Worm (Caenorhabditis elegans) whole organism, L4 larva: ENCODE measurements around the gene abhd-14.

Source experiments
- D1046.2 ChIP-seq: fragments of 200-800 bp; sonication (Bioruptor generic); IDR thresholded peaks from 2 replicates; pipeline ENCODE4 v1.3.6; 2022; ENCODE audit warnings: missing genetic modification characterization, missing compliant biosample characterization
- F10B5.3 ChIP-seq: sonication (generic microtip); optimal IDR thresholded peaks from 2 replicates; lab custom pipeline; 2016; ENCODE audit warnings: mild to moderate bottlenecking, missing genetic modification characterization, missing compliant biosample characterization
- F26F4.8 ChIP-seq: fragments of 200-800 bp; sonication (Bioruptor generic); conservative IDR thresholded peaks from 2 replicates; pipeline ENCODE4 v1.3.6; 2022; ENCODE audit warnings: missing genetic modification characterization, missing compliant biosample characterization
- T26A8.4 ChIP-seq: fragments of 200-800 bp; sonication (Bioruptor generic); IDR thresholded peaks from 2 replicates; pipeline ENCODE4 v1.3.6; 2022; ENCODE audit warnings: missing genetic modification characterization, missing compliant biosample characterization
- Y5F2A.4 ChIP-seq: fragments of 200-800 bp; sonication (Bioruptor generic); optimal IDR thresholded peaks from 2 replicates; lab custom pipeline; 2018; ENCODE audit warnings: mild to moderate bottlenecking, missing genetic modification characterization, missing compliant biosample characterization
- ama-1 ChIP-seq: fragments of 150-350 bp; optimal IDR thresholded peaks from 2 replicates; lab custom pipeline; 2014; ENCODE audit warnings: inconsistent platforms, mixed read lengths
- ceh-20 ChIP-seq: fragments of 200-800 bp; sonication (Bioruptor generic); IDR thresholded peaks from 2 replicates; pipeline ENCODE4 v1.3.6; 2022; ENCODE audit warnings: missing genetic modification reagents, missing genetic modification characterization, missing compliant biosample characterization
- ceh-62 ChIP-seq: sonication (generic microtip); optimal IDR thresholded peaks from 2 replicates; lab custom pipeline; 2017; ENCODE audit warnings: missing biosample characterization, missing genetic modification characterization
- ceh-82 ChIP-seq: sonication (generic microtip); optimal IDR thresholded peaks from 2 replicates; lab custom pipeline; 2017; ENCODE audit warnings: missing biosample characterization, missing genetic modification characterization
- ces-1 ChIP-seq: fragments of 150-350 bp; sonication (generic microtip); optimal IDR thresholded peaks from 4 replicates; lab custom pipeline; 2014; ENCODE audit warnings: missing biosample characterization, missing genetic modification reagents, missing genetic modification characterization
- daf-12 ChIP-seq: fragments of 150-350 bp; optimal IDR thresholded peaks from 2 replicates; lab custom pipeline; 2014; ENCODE audit warnings: missing biosample characterization, missing genetic modification reagents, missing genetic modification characterization
- daf-16 ChIP-seq, 3 experiments: sonication (generic microtip); optimal IDR thresholded peaks; 2 replicates each; lab custom pipeline; 2016 to 2017; ENCODE audit warnings: missing genetic modification characterization in 3 of 3, missing genetic modification reagents in 3 of 3, mild to moderate bottlenecking in 2 of 3, missing compliant biosample characterization in 2 of 3, missing biosample characterization in 1 of 3, moderate library complexity in 1 of 3
- dmd-6 ChIP-seq: fragments of 200-800 bp; sonication (Bioruptor generic); IDR thresholded peaks from 2 replicates; pipeline ENCODE4 v1.3.6; 2022; ENCODE audit warnings: missing genetic modification reagents, missing genetic modification characterization, missing compliant biosample characterization
- dmd-8 ChIP-seq: fragments of 200-800 bp; sonication (Bioruptor generic); IDR thresholded peaks from 2 replicates; pipeline ENCODE4 v1.3.6; 2022; ENCODE audit warnings: missing genetic modification characterization, missing compliant biosample characterization
- dpl-1 ChIP-seq: fragments of 150-350 bp; optimal IDR thresholded peaks from 2 replicates; lab custom pipeline; 2014; ENCODE audit warnings: missing biosample characterization, missing genetic modification reagents, missing genetic modification characterization
- duxl-1 ChIP-seq: sonication (generic microtip); optimal IDR thresholded peaks from 2 replicates; lab custom pipeline; 2016; ENCODE audit warnings: mild to moderate bottlenecking, missing genetic modification characterization, moderate library complexity, missing compliant biosample characterization; ENCODE audit not compliant: poor library complexity
- dve-1 ChIP-seq: sonication (generic microtip); optimal IDR thresholded peaks from 2 replicates; lab custom pipeline; 2017; ENCODE audit warnings: antibody characterized with exemption, mild to moderate bottlenecking, missing genetic modification characterization, missing compliant biosample characterization; ENCODE audit not compliant: insufficient read depth
- fkh-10 ChIP-seq: fragments of 150-350 bp; optimal IDR thresholded peaks from 2 replicates; lab custom pipeline; 2014; ENCODE audit warnings: missing biosample characterization, missing genetic modification reagents, missing genetic modification characterization
- gei-8 ChIP-seq: fragments of 200-800 bp; sonication (Bioruptor generic); optimal IDR thresholded peaks from 2 replicates; lab custom pipeline; 2018; ENCODE audit warnings: mild to moderate bottlenecking, missing genetic modification characterization, missing compliant biosample characterization
- hlh-11 ChIP-seq: fragments of 200-800 bp; sonication (Bioruptor generic); optimal IDR thresholded peaks from 2 replicates; lab custom pipeline; 2018; ENCODE audit warnings: mild to moderate bottlenecking, missing genetic modification characterization, missing compliant biosample characterization
- hlh-30 ChIP-seq: sonication (generic microtip); optimal IDR thresholded peaks from 2 replicates; lab custom pipeline; 2017; ENCODE audit warnings: antibody characterized with exemption, mild to moderate bottlenecking, missing genetic modification characterization, missing compliant biosample characterization; ENCODE audit not compliant: insufficient read depth
- lin-1 ChIP-seq: fragments of 200-800 bp; sonication (Bioruptor generic); IDR thresholded peaks from 2 replicates; pipeline ENCODE4 v1.3.6; 2022; ENCODE audit warnings: missing genetic modification reagents, missing genetic modification characterization, missing compliant biosample characterization
- lin-13 ChIP-seq: fragments of 150-350 bp; optimal IDR thresholded peaks from 2 replicates; lab custom pipeline; 2014; ENCODE audit warnings: missing biosample characterization, missing genetic modification reagents, missing genetic modification characterization
- lir-3 ChIP-seq: sonication (generic microtip); optimal IDR thresholded peaks from 2 replicates; lab custom pipeline; 2016; ENCODE audit warnings: mild to moderate bottlenecking, missing genetic modification characterization, missing compliant biosample characterization
- madf-5 ChIP-seq, 2 experiments: fragments of 200-800 bp; sonication (Bioruptor generic); IDR thresholded peaks; 2 replicates each; pipeline ENCODE4 v1.3.6; 2022; ENCODE audit warnings: missing compliant biosample characterization in 2 of 2, missing genetic modification characterization in 2 of 2
- madf-9 ChIP-seq: fragments of 200-800 bp; sonication (Bioruptor generic); conservative IDR thresholded peaks from 2 replicates; pipeline ENCODE4 v1.3.6; 2022; ENCODE audit warnings: missing genetic modification reagents, missing genetic modification characterization, missing compliant biosample characterization
- mdt-29 ChIP-seq: fragments of 200-800 bp; sonication (Bioruptor generic); IDR thresholded peaks from 2 replicates; pipeline ENCODE4 v1.3.6; 2022; ENCODE audit warnings: missing genetic modification reagents, missing genetic modification characterization, missing compliant biosample characterization
- mep-1 ChIP-seq: fragments of 150-350 bp; sonication (generic microtip); optimal IDR thresholded peaks from 3 replicates; lab custom pipeline; 2014; ENCODE audit warnings: missing biosample characterization, missing genetic modification characterization
- mxl-3 ChIP-seq: fragments of 200-800 bp; sonication (Bioruptor generic); optimal IDR thresholded peaks from 2 replicates; lab custom pipeline; 2018; ENCODE audit warnings: mild to moderate bottlenecking, missing genetic modification characterization, missing compliant biosample characterization
- nhr-237 ChIP-seq: sonication (generic microtip); optimal IDR thresholded peaks from 2 replicates; lab custom pipeline; 2017; ENCODE audit warnings: missing biosample characterization, missing genetic modification characterization
- nhr-25 ChIP-seq: sonication (generic microtip); optimal IDR thresholded peaks from 2 replicates; lab custom pipeline; 2017; ENCODE audit warnings: missing genetic modification characterization, mild to moderate bottlenecking, missing compliant biosample characterization, antibody characterized with exemption, moderate library complexity, borderline replicate concordance; ENCODE audit not compliant: insufficient read depth
- nhr-28 ChIP-seq: fragments of 150-350 bp; optimal IDR thresholded peaks from 2 replicates; lab custom pipeline; 2014; ENCODE audit warnings: missing biosample characterization, missing genetic modification characterization
- nhr-42 ChIP-seq: fragments of 200-800 bp; sonication (Bioruptor generic); IDR thresholded peaks from 2 replicates; pipeline ENCODE4 v1.3.6; 2022; ENCODE audit warnings: missing genetic modification characterization, missing compliant biosample characterization
- nhr-6 ChIP-seq: fragments of 150-350 bp; optimal IDR thresholded peaks from 2 replicates; lab custom pipeline; 2014; ENCODE audit warnings: missing biosample characterization, missing genetic modification characterization
- nhr-77 ChIP-seq: fragments of 150-350 bp; optimal IDR thresholded peaks from 2 replicates; lab custom pipeline; 2014; ENCODE audit warnings: missing biosample characterization, missing genetic modification characterization
- php-3 ChIP-seq: fragments of 200-800 bp; sonication (Bioruptor generic); IDR thresholded peaks from 2 replicates; pipeline ENCODE4 v1.3.6; 2022; ENCODE audit warnings: missing genetic modification reagents, missing genetic modification characterization, missing compliant biosample characterization
- pqm-1 ChIP-seq: sonication (generic microtip); optimal IDR thresholded peaks from 2 replicates; lab custom pipeline; 2017; ENCODE audit warnings: missing biosample characterization, missing genetic modification characterization
- rbr-2 ChIP-seq: sonication (generic microtip); optimal IDR thresholded peaks from 2 replicates; lab custom pipeline; 2016; ENCODE audit warnings: missing genotype, missing genetic modification characterization, missing compliant biosample characterization
- spr-1 ChIP-seq: sonication (generic microtip); optimal IDR thresholded peaks from 2 replicates; lab custom pipeline; 2016; ENCODE audit warnings: mild to moderate bottlenecking, missing genetic modification characterization, missing compliant biosample characterization
- tag-97 ChIP-seq: fragments of 200-800 bp; sonication (Bioruptor generic); IDR thresholded peaks from 2 replicates; pipeline ENCODE4 v1.3.6; 2022; ENCODE audit warnings: missing genetic modification characterization, missing compliant biosample characterization
- unc-130 ChIP-seq: sonication (generic microtip); optimal IDR thresholded peaks from 2 replicates; lab custom pipeline; 2016; ENCODE audit warnings: missing genetic modification reagents, missing genetic modification characterization, missing compliant biosample characterization
- unc-62 ChIP-seq, 3 experiments: fragments of 150-350 bp in 1 of 3; sonication (generic microtip); optimal IDR thresholded peaks in 2 of 3; peaks in 1 of 3; 1 replicate in 1 of 3; 2 replicates in 2 of 3; lab custom pipeline; 2014 to 2017; ENCODE audit warnings: missing biosample characterization in 3 of 3, missing genetic modification characterization in 3 of 3, missing genetic modification reagents in 3 of 3, missing genotype in 1 of 3
- zip-11 ChIP-seq: fragments of 200-800 bp; sonication (Bioruptor generic); IDR thresholded peaks from 2 replicates; pipeline ENCODE4 v1.3.6; 2022; ENCODE audit warnings: missing genetic modification characterization, missing compliant biosample characterization
- zip-2 ChIP-seq: fragments of 150-350 bp; optimal IDR thresholded peaks from 2 replicates; lab custom pipeline; 2014; ENCODE audit warnings: missing biosample characterization, missing genetic modification characterization
- ztf-11 ChIP-seq: fragments of 150-350 bp; optimal IDR thresholded peaks from 2 replicates; lab custom pipeline; 2014; ENCODE audit warnings: missing biosample characterization, missing genetic modification characterization

Gene abhd-14

ce11 chrIV:1029939-1030338 is at the start of gene abhd-14:
Gene abhd-14 (minus strand): TSS chrIV:1030039.
- no peak for TF ChIP-seq unc-62 (GFP tag; optimal IDR thresholded peaks at IDR 0.05 in 1 of 2; lab: Kevin White, UChicago)
- no peak for TF ChIP-seq unc-62 (tag; optimal IDR thresholded peaks at IDR 0.05; lab: Kevin White, UChicago)
- TF ChIP-seq gei-8 (GFP tag; lab: Kevin White, UChicago): no peak
- no peak for TF ChIP-seq daf-12 (tag; lab: Kevin White, UChicago)
- TF ChIP-seq ces-1 (GFP tag; lab: Kevin White, UChicago): no peak
- no peak for TF ChIP-seq rbr-2 (tag; lab: Kevin White, UChicago)
- no peak for TF ChIP-seq hlh-11 (tag; lab: Kevin White, UChicago)
- no peak for TF ChIP-seq ceh-82 (tag; lab: Kevin White, UChicago)
- no peak for TF ChIP-seq mep-1 (tag; lab: Kevin White, UChicago)
- no peak for TF ChIP-seq Y5F2A.4
- no peak for TF ChIP-seq nhr-42 (GFP tag; lab: Robert Waterston, UW)
- TF ChIP-seq fkh-10: no peak
- TF ChIP-seq hlh-30 (tag; lab: Kevin White, UChicago): no peak
- no peak for TF ChIP-seq spr-1 (tag; lab: Kevin White, UChicago)
- TF ChIP-seq dve-1 (tag; lab: Kevin White, UChicago): no peak
- TF ChIP-seq ama-1: no peak
- TF ChIP-seq zip-11 (GFP tag; lab: Robert Waterston, UW): no peak

- TF ChIP-seq nhr-6 (tag; lab: Kevin White, UChicago) (peak; percentile 53), lir-3 (no peak), nhr-28 (tag; lab: Kevin White, UChicago) (peak; percentile 71), hlh-11 (tag; lab: Kevin White, UChicago) (peak; percentile 10), php-3 (GFP tag; lab: Robert Waterston, UW) (peak; percentile 40; the same call in 1 of the 2 replicates), pqm-1 (tag; lab: Kevin White, UChicago) (peak; percentile 76), nhr-77 (tag; lab: Kevin White, UChicago) (peak; percentile 65), dve-1 (tag; lab: Kevin White, UChicago) (peak; percentile 12), zip-2 (tag; lab: Kevin White, UChicago) (no peak), daf-16 (GFP tag; optimal IDR thresholded peaks at IDR 0.05; lab: Kevin White, UChicago) (no peak), daf-16 (tag; optimal IDR thresholded peaks at IDR 0.05; lab: Kevin White, UChicago) (peak; percentile 17)
Observed at ce11 chrIV:1075484-1075883, 45.6 kb upstream of the abhd-14 start.

- TF ChIP-seq D1046.2 (GFP tag; lab: Robert Waterston, UW) (no peak), nhr-42 (GFP tag; lab: Robert Waterston, UW) (no peak), ceh-62 (no peak), unc-130 (GFP tag; lab: Kevin White, UChicago) (no peak), madf-5 (GFP tag; IDR thresholded peaks at IDR 0.05; lab: Robert Waterston, UW) (no peak), ceh-20 (GFP tag; lab: Robert Waterston, UW) (no peak), tag-97 (GFP tag; lab: Robert Waterston, UW) (no peak), dpl-1 (GFP tag; lab: Kevin White, UChicago) (no peak), ztf-11 (no peak), madf-9 (GFP tag; lab: Robert Waterston, UW) (no peak), mep-1 (tag; lab: Kevin White, UChicago) (no peak), zip-11 (GFP tag; lab: Robert Waterston, UW) (no peak), rbr-2 (tag; lab: Kevin White, UChicago) (no peak), dmd-8 (GFP tag; lab: Robert Waterston, UW) (no peak), mdt-29 (GFP tag; lab: Robert Waterston, UW) (no peak)
Observed at ce11 chrIV:1074069-1074468, 44.2 kb upstream of the abhd-14 start.

- TF ChIP-seq dmd-6 (GFP tag; lab: Robert Waterston, UW) (peak; percentile 86), duxl-1 (tag; lab: Kevin White, UChicago) (peak; percentile 17), T26A8.4 (peak; percentile 88), F10B5.3 (tag; lab: Kevin White, UChicago) (peak; percentile 46), rbr-2 (tag; lab: Kevin White, UChicago) (peak; percentile 91), hlh-11 (tag; lab: Kevin White, UChicago) (peak; percentile 99), nhr-25 (tag; lab: Kevin White, UChicago) (no peak), dve-1 (tag; lab: Kevin White, UChicago) (peak; percentile 97), mxl-3 (GFP tag; lab: Kevin White, UChicago) (peak; percentile 23), nhr-237 (tag; lab: Kevin White, UChicago) (no peak), lin-13 (GFP tag; lab: Kevin White, UChicago) (peak; percentile 67), lin-1 (peak; percentile 51; the same call in 1 of the 2 replicates), F26F4.8 (no peak), dpl-1 (GFP tag; lab: Kevin White, UChicago) (peak; percentile 56), ceh-62 (no peak)
Observed at ce11 chrIV:1070383-1070782, 40.5 kb upstream of the abhd-14 start.
